Fruit fly (Drosophila melanogaster): ENCODE results near the gene CG14985.

- TF ChIP-seq ttk (optimal IDR thresholded peaks at IDR 0.05) (no peak), h (optimal IDR thresholded peaks at IDR 0.05) (no peak), psq (optimal IDR thresholded peaks at IDR 0.05) (no peak), Sin3A (optimal IDR thresholded peaks at IDR 0.05) (no peak)
These were observed 23.2 kb downstream of the CG14985 start, which contains the start of gene Gr64a for dm6 chr3L:4026506-4026868.

All from Kc167 (cell line).